Worm (Caenorhabditis elegans) whole organism, L3 larva: ENCODE measurements around the gene ssu-2.

Experiments used
- R02D3.7 ChIP-seq: fragments of 150-350 bp; optimal IDR thresholded peaks from 2 replicates; lab custom pipeline; 2014; ENCODE audit warnings: missing biosample characterization, missing genetic modification characterization
- ZK546.5 ChIP-seq: sonication (generic microtip); optimal IDR thresholded peaks from 2 replicates; lab custom pipeline; 2017; ENCODE audit warnings: missing biosample characterization, missing genetic modification characterization
- ama-1 ChIP-seq: fragments of 150-350 bp; optimal IDR thresholded peaks from 2 replicates; lab custom pipeline; 2018
- ceh-16 ChIP-seq: sonication (generic microtip); optimal IDR thresholded peaks from 2 replicates; lab custom pipeline; 2017; ENCODE audit warnings: missing biosample characterization, missing genetic modification characterization
- ceh-82 ChIP-seq: fragments of 150-350 bp; optimal IDR thresholded peaks from 2 replicates; lab custom pipeline; 2014; ENCODE audit warnings: missing biosample characterization, missing genetic modification characterization
- ceh-9 ChIP-seq: sonication (generic microtip); optimal IDR thresholded peaks from 2 replicates; lab custom pipeline; 2018; ENCODE audit warnings: missing biosample characterization, missing genetic modification characterization
- daf-12 ChIP-seq: fragments of 150-350 bp; optimal IDR thresholded peaks from 2 replicates; lab custom pipeline; 2014; ENCODE audit warnings: missing biosample characterization, missing genetic modification reagents, missing genetic modification characterization
- egl-27 ChIP-seq: sonication (generic microtip); optimal IDR thresholded peaks from 4 replicates; lab custom pipeline; 2017; ENCODE audit warnings: missing biosample characterization, missing genetic modification reagents, missing genetic modification characterization
- egl-5 ChIP-seq: fragments of 150-350 bp; optimal IDR thresholded peaks from 2 replicates; lab custom pipeline; 2017; ENCODE audit warnings: missing biosample characterization, missing genetic modification reagents, missing genetic modification characterization, inconsistent platforms
- elt-1 ChIP-seq: fragments of 150-350 bp; optimal IDR thresholded peaks from 2 replicates; lab custom pipeline; 2014; ENCODE audit warnings: missing biosample characterization, missing genetic modification characterization
- elt-2 ChIP-seq: sonication (generic microtip); optimal IDR thresholded peaks from 2 replicates; lab custom pipeline; 2016; ENCODE audit warnings: missing genetic modification reagents, mild to moderate bottlenecking, missing genetic modification characterization, missing compliant biosample characterization
- elt-3 ChIP-seq, 3 experiments: fragments of 150-350 bp in 1 of 3; sonication (generic microtip) in 2 of 3; optimal IDR thresholded peaks; 2 replicates in 2 of 3; 4 replicates in 1 of 3; lab custom pipeline; 2014 to 2017; ENCODE audit warnings: missing biosample characterization in 3 of 3, missing genetic modification characterization in 3 of 3
- eor-1 ChIP-seq, 2 experiments: fragments of 150-350 bp; optimal IDR thresholded peaks; 2 replicates each; lab custom pipeline; 2014 to 2018; ENCODE audit warnings: missing biosample characterization in 2 of 2, missing genetic modification characterization in 2 of 2
- fkh-10 ChIP-seq: sonication (generic microtip); optimal IDR thresholded peaks from 2 replicates; lab custom pipeline; 2017; ENCODE audit warnings: missing biosample characterization, missing genetic modification reagents, missing genetic modification characterization
- fkh-2 ChIP-seq: fragments of 150-350 bp; optimal IDR thresholded peaks from 2 replicates; lab custom pipeline; 2014; ENCODE audit warnings: missing biosample characterization, missing genetic modification reagents, missing genetic modification characterization
- fos-1 ChIP-seq: fragments of 150-350 bp; optimal IDR thresholded peaks from 2 replicates; lab custom pipeline; 2014; ENCODE audit warnings: missing biosample characterization, missing genetic modification characterization
- hmg-11 ChIP-seq: sonication (generic microtip); optimal IDR thresholded peaks from 2 replicates; lab custom pipeline; 2016; ENCODE audit warnings: missing genetic modification characterization, missing compliant biosample characterization
- jun-1 ChIP-seq: fragments of 150-350 bp; optimal IDR thresholded peaks from 2 replicates; lab custom pipeline; 2014; ENCODE audit warnings: missing biosample characterization, missing genetic modification reagents, missing genetic modification characterization
- lin-15B ChIP-seq: fragments of 150-350 bp; optimal IDR thresholded peaks from 2 replicates; lab custom pipeline; 2014; ENCODE audit warnings: missing biosample characterization, missing genetic modification characterization
- lin-39 ChIP-seq: fragments of 150-350 bp; optimal IDR thresholded peaks from 2 replicates; lab custom pipeline; 2018; ENCODE audit warnings: missing biosample characterization, missing genetic modification reagents, missing genetic modification characterization
- mdl-1 ChIP-seq: fragments of 150-350 bp; optimal IDR thresholded peaks from 2 replicates; lab custom pipeline; 2014; ENCODE audit warnings: missing biosample characterization, missing genetic modification characterization
- mml-1 ChIP-seq: fragments of 150-350 bp; sonication (generic microtip); optimal IDR thresholded peaks from 3 replicates; lab custom pipeline; 2014; ENCODE audit warnings: missing biosample characterization, missing genetic modification characterization
- nfya-1 ChIP-seq: sonication (generic microtip); optimal IDR thresholded peaks from 2 replicates; lab custom pipeline; 2017; ENCODE audit warnings: missing genetic modification characterization, mild to moderate bottlenecking, missing compliant biosample characterization, antibody characterized with exemption, moderate library complexity; ENCODE audit not compliant: insufficient read depth
- nhr-11 ChIP-seq: fragments of 150-350 bp; optimal IDR thresholded peaks from 2 replicates; lab custom pipeline; 2014; ENCODE audit warnings: missing biosample characterization, missing genetic modification characterization
- nhr-23 ChIP-seq: fragments of 150-350 bp; optimal IDR thresholded peaks from 2 replicates; lab custom pipeline; 2014; ENCODE audit warnings: missing biosample characterization, missing genetic modification reagents, missing genetic modification characterization
- nhr-237 ChIP-seq: fragments of 150-350 bp; optimal IDR thresholded peaks from 2 replicates; lab custom pipeline; 2014; ENCODE audit warnings: missing biosample characterization, missing genetic modification characterization
- nhr-25 ChIP-seq: sonication (generic microtip); optimal IDR thresholded peaks from 2 replicates; lab custom pipeline; 2017; ENCODE audit warnings: missing biosample characterization, missing genetic modification characterization
- nhr-28 ChIP-seq: fragments of 150-350 bp; optimal IDR thresholded peaks from 2 replicates; lab custom pipeline; 2014; ENCODE audit warnings: missing biosample characterization, missing genetic modification characterization
- nhr-43 ChIP-seq: sonication (generic microtip); optimal IDR thresholded peaks from 2 replicates; lab custom pipeline; 2016; ENCODE audit warnings: mild to moderate bottlenecking, missing genetic modification characterization, missing compliant biosample characterization; ENCODE audit not compliant: poor library complexity, severe bottlenecking
- nhr-67 ChIP-seq: fragments of 150-350 bp; optimal IDR thresholded peaks from 2 replicates; lab custom pipeline; 2014; ENCODE audit warnings: missing biosample characterization, missing genetic modification characterization
- nhr-77 ChIP-seq: fragments of 150-350 bp; optimal IDR thresholded peaks from 2 replicates; lab custom pipeline; 2014; ENCODE audit warnings: missing biosample characterization, missing genetic modification characterization
- pha-4 ChIP-seq: fragments of 150-350 bp; optimal IDR thresholded peaks from 2 replicates; lab custom pipeline; 2014; ENCODE audit warnings: missing biosample characterization, missing genetic modification reagents, missing genetic modification characterization
- pqm-1 ChIP-seq: fragments of 150-350 bp; optimal IDR thresholded peaks from 2 replicates; lab custom pipeline; 2017; ENCODE audit warnings: missing biosample characterization, missing genetic modification characterization, inconsistent platforms
- skn-1 ChIP-seq: fragments of 150-350 bp; optimal IDR thresholded peaks from 2 replicates; lab custom pipeline; 2014; ENCODE audit warnings: missing biosample characterization, missing genetic modification characterization
- snpc-4 ChIP-seq: fragments of 150-350 bp; optimal IDR thresholded peaks from 2 replicates; lab custom pipeline; 2014; ENCODE audit warnings: missing biosample characterization, missing genetic modification characterization
- tbx-2 ChIP-seq: sonication (generic microtip); optimal IDR thresholded peaks from 2 replicates; lab custom pipeline; 2016; ENCODE audit warnings: mild to moderate bottlenecking, missing genetic modification characterization, missing compliant biosample characterization
- unc-39 ChIP-seq: sonication (generic microtip); optimal IDR thresholded peaks from 4 replicates; lab custom pipeline; 2017; ENCODE audit warnings: missing biosample characterization, missing genetic modification characterization
- unc-62 ChIP-seq: fragments of 150-350 bp; sonication (generic microtip); optimal IDR thresholded peaks from 4 replicates; lab custom pipeline; 2014; ENCODE audit warnings: missing biosample characterization, missing genetic modification reagents, missing genetic modification characterization
- ztf-11 ChIP-seq: fragments of 150-350 bp; optimal IDR thresholded peaks from 2 replicates; lab custom pipeline; 2014; ENCODE audit warnings: missing biosample characterization, missing genetic modification characterization
- ztf-4 ChIP-seq: fragments of 150-350 bp; optimal IDR thresholded peaks from 2 replicates; lab custom pipeline; 2014; ENCODE audit warnings: missing biosample characterization, missing genetic modification characterization

ssu-2 gene

DNA sequence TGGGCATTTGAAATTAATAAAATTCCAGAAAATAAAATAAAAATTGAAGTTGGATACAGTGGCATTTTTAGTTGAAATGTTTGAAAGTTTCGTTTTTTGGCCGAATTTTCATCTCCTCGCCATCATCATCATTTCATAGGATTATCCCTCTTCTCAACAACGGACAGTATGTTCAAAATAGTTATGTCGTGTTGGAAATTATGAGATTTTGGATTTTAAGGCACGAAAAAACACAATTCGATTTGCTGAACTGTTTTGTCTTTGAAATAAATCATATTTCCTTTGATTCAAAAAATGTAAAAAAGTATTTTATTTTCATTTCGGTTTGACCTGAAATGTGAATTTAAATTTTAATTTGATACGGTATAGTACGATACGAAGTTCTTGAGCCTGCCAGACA lies 17.3 kb upstream of the ssu-2 start, which contains the start of gene srlf-28:
TSS of gene srlf-28 (minus strand) at position 101 of the 400 bp plus-strand sequence.
- TF ChIP-seq eor-1 (tag; optimal IDR thresholded peaks at IDR 0.05; lab: Kevin White, UChicago) (no peak), nhr-28 (no peak), skn-1 (tag; lab: Kevin White, UChicago) (no peak), elt-3 (tag; optimal IDR thresholded peaks at IDR 0.05; lab: Kevin White, UChicago) (no peak), lin-39 (tag; lab: Kevin White, UChicago) (no peak), mml-1 (tag; lab: Kevin White, UChicago) (no peak), fos-1 (no peak), daf-12 (tag; lab: Kevin White, UChicago) (no peak), ceh-82 (no peak), R02D3.7 (tag; lab: Kevin White, UChicago) (no peak), elt-2 (no peak)
- TF ChIP-seq, all 47 proteins: peak for 0

DNA sequence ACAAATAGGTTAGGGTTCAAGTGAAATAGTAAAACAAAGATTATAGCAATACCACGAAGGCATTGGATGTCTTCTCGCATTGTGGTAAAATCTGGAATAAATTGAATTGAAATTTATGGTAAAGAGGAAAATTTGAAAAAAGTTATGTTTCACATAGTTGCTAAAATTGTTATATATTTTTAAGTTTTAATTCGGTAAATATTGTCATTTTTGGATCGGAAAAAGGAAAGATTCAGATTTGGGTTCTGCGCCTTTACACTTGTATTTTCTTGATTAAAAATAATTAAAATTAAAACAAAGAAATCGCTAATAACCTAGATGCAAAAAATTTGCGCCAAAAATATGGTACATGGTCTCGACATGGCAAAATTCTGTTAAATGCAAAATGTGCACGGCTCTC lies 10.4 kb upstream of the ssu-2 start, which contains the start of gene oac-56:
TSS of gene oac-56 (minus strand) at position 101 of the 400 bp plus-strand sequence.
- TF ChIP-seq pha-4 (no peak), tbx-2 (tag; lab: Kevin White, UChicago) (no peak), skn-1 (tag; lab: Kevin White, UChicago) (no peak), fkh-2 (tag; lab: Kevin White, UChicago) (no peak), nhr-77 (no peak), nhr-23 (tag; lab: Kevin White, UChicago) (no peak), ceh-9 (tag; lab: Kevin White, UChicago) (no peak), elt-3 (tag; optimal IDR thresholded peaks at IDR 0.05; lab: Kevin White, UChicago) (no peak), ZK546.5 (tag; lab: Kevin White, UChicago) (no peak), nhr-67 (tag; lab: Kevin White, UChicago) (no peak), egl-5 (no peak), snpc-4 (tag; lab: Kevin White, UChicago) (no peak), nhr-237 (tag; lab: Kevin White, UChicago) (no peak), ceh-82 (no peak), fkh-10 (GFP tag; lab: Kevin White, UChicago) (no peak), egl-27 (tag; lab: Kevin White, UChicago) (no peak), lin-15B (tag; lab: Kevin White, UChicago) (no peak)

DNA sequence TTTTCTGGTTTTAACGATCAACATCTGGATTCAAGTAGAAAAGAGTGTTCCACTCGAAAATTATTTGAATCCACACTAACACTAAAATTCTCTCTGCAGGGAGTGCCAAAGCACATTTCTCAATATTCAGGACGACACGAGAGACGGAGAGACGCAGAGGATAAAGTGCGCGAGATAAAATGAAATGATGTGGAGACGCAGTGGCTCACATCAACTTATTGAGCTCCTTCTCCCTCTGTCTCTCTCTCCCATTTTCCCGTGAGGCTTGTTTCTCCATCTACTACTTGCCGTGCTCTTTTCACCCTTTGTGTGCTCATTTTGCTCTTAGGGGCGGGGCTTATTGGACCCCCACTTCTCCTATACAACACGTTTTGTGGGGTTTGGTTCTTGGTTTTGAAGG lies 4.9 kb upstream of the ssu-2 start:
- TF ChIP-seq nhr-43 (tag; lab: Kevin White, UChicago) (no peak), snpc-4 (tag; lab: Kevin White, UChicago) (peak; percentile 34), fkh-10 (GFP tag; lab: Kevin White, UChicago) (peak; percentile 86), nhr-25 (tag; lab: Kevin White, UChicago) (no peak), hmg-11 (tag; lab: Kevin White, UChicago) (peak; percentile 74), egl-5 (peak; percentile 67), lin-15B (tag; lab: Kevin White, UChicago) (peak; percentile 14), nfya-1 (tag; lab: Kevin White, UChicago) (peak; percentile 88), pqm-1 (tag; lab: Kevin White, UChicago) (no peak), lin-39 (tag; lab: Kevin White, UChicago) (peak; percentile 83)
- TF ChIP-seq, all 47 proteins: peak for 7

DNA sequence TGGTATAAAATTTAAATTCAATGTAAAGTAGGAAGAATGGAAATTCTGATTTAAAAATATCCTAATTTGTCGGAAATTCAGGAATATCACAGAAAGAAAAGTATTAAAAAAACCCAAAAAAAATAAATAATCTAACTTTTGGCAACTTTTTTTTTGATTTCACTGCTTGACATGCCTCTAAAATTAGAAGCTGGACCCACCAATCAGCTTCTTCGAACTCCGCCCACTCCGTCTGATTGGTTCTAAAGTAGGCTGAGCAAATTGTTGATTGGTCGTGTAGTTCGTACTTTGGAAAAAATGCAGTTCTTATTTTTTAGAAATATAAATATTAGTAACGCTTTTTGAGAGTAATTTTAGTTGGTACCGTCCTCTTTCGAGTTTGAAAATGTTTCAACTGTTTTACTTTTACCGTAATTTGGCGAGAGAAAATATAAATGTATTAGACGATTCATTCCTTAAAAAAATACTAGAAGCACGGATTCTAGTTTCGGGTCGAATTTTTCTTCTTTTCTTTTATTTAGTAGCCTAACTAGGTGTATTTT lies 4.9 kb downstream of the ssu-2 start:
- TF ChIP-seq snpc-4 (tag; lab: Kevin White, UChicago) (no peak), nfya-1 (tag; lab: Kevin White, UChicago) (peak; percentile 97)

DNA sequence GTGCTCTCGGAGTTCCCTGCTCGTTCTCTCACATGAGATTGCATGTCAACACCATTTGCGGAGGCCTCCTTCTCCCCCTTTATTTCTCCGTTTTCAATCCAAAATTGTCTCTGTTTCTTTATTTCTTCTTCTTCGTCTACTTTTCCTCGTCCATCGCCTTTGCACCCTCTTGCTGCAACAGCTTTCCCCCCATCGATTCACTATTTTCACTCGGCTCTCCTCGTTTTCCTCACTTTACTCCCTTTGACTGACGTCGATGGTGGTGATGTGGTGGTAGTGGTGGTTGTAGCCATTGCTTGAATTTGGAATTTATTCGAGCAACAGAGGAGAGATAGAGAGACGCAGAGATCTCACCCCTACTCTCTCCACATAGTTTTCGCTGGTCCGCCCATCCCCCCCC lies 10.6 kb downstream of the ssu-2 start:
- TF ChIP-seq ceh-82 = peak; percentile 5
- TF ChIP-seq pha-4 = no peak
- TF ChIP-seq hmg-11 (tag; lab: Kevin White, UChicago) = peak; percentile 93
- no peak for TF ChIP-seq nhr-28
- TF ChIP-seq nhr-25 (tag; lab: Kevin White, UChicago) = no peak
- no peak for TF ChIP-seq mdl-1
- no peak for TF ChIP-seq ZK546.5 (tag; lab: Kevin White, UChicago)
- TF ChIP-seq ama-1 = no peak
- no peak for TF ChIP-seq nhr-11 (tag; lab: Kevin White, UChicago)
- no peak for TF ChIP-seq nhr-237 (tag; lab: Kevin White, UChicago)
- TF ChIP-seq nfya-1 (tag; lab: Kevin White, UChicago) = peak; percentile 80
- TF ChIP-seq pqm-1 (tag; lab: Kevin White, UChicago) = no peak
- no peak for TF ChIP-seq elt-3 (tag; optimal IDR thresholded peaks at IDR 0.05; lab: Kevin White, UChicago)
- no peak for TF ChIP-seq unc-39 (tag; lab: Kevin White, UChicago)
- no peak for TF ChIP-seq ztf-11 (tag; lab: Kevin White, UChicago)
- TF ChIP-seq ceh-9 (tag; lab: Kevin White, UChicago) = no peak
- TF ChIP-seq snpc-4 (tag; lab: Kevin White, UChicago) = no peak
- no peak for TF ChIP-seq nhr-67 (tag; lab: Kevin White, UChicago)
- TF ChIP-seq nhr-43 (tag; lab: Kevin White, UChicago) = no peak
- no peak for TF ChIP-seq ceh-16 (tag; lab: Kevin White, UChicago)
- no peak for TF ChIP-seq ztf-4 (tag; lab: Kevin White, UChicago)
- no peak for TF ChIP-seq mml-1 (tag; lab: Kevin White, UChicago)
- peak; percentile 83 for TF ChIP-seq fkh-10 (GFP tag; lab: Kevin White, UChicago)
- no peak for TF ChIP-seq fos-1
- TF ChIP-seq tbx-2 (tag; lab: Kevin White, UChicago) = no peak
- TF ChIP-seq egl-27 (tag; lab: Kevin White, UChicago) = no peak
- TF ChIP-seq lin-15B (tag; lab: Kevin White, UChicago) = peak; percentile 15
- no peak for TF ChIP-seq jun-1 (tag; lab: Kevin White, UChicago)
- peak; percentile 77 for TF ChIP-seq unc-62 (GFP tag; lab: Kevin White, UChicago)
- peak; percentile 39 for TF ChIP-seq elt-1 (tag; lab: Kevin White, UChicago)
- TF ChIP-seq R02D3.7 (tag; lab: Kevin White, UChicago) = no peak
- no peak for TF ChIP-seq eor-1 (tag; optimal IDR thresholded peaks at IDR 0.05; lab: Kevin White, UChicago)
